Worm (Caenorhabditis elegans) whole organism, L3 larva: ENCODE data around the gene F42G4.7.

Experiments used
- nhr-12 ChIP-seq: fragments of 150-350 bp; optimal IDR thresholded peaks from 2 replicates; lab custom pipeline; 2014; ENCODE audit warnings: missing biosample characterization, missing genetic modification characterization
- snpc-4 ChIP-seq: fragments of 150-350 bp; optimal IDR thresholded peaks from 2 replicates; lab custom pipeline; 2014; ENCODE audit warnings: missing biosample characterization, missing genetic modification characterization

ce11 chrII:13056580-13056979, 9.5 kb upstream of the F42G4.7 start, which contains the start of gene zyx-1:
- TF ChIP-seq snpc-4 (tag; lab: Kevin White, UChicago) (no peak), nhr-12 (tag; lab: Kevin White, UChicago) (no peak)
